Fruit fly (Drosophila melanogaster) whole organism, pupa: ENCODE data around the gene shep.
A peak's percentile ranks its signal among the peaks of the same experiment; 100 is the strongest.

Experiments
- CG13204 ChIP-seq: fragments of 200-800 bp; sonication (Bioruptor generic); optimal IDR thresholded peaks from 2 replicates; lab custom pipeline; 2018; ENCODE audit warnings: missing biosample characterization, mild to moderate bottlenecking, missing genetic modification characterization, moderate library complexity
- CG34367 ChIP-seq: fragments of 200-800 bp; sonication (Bioruptor generic); optimal IDR thresholded peaks from 2 replicates; lab custom pipeline; 2018; ENCODE audit warnings: missing biosample characterization, mild to moderate bottlenecking, missing genetic modification characterization
- D1 ChIP-seq: fragments of 200-800 bp; sonication (Bioruptor generic); optimal IDR thresholded peaks from 2 replicates; lab custom pipeline; 2018; ENCODE audit warnings: missing biosample characterization, mild to moderate bottlenecking, missing genetic modification characterization, moderate library complexity
- EcR ChIP-seq: fragments of 200-800 bp; sonication (Bioruptor generic); optimal IDR thresholded peaks from 3 replicates; lab custom pipeline; 2019; ENCODE audit warnings: missing biosample characterization, missing genetic modification characterization, mild to moderate bottlenecking, moderate library complexity, missing genetic modification reagents
- Ets98B ChIP-seq: fragments of 200-800 bp; sonication (Bioruptor generic); IDR thresholded peaks from 2 replicates; pipeline ENCODE4 v1.3.6; 2022; ENCODE audit warnings: missing biosample characterization, missing genetic modification characterization
- Pif1B ChIP-seq: fragments of 200-800 bp; sonication (Bioruptor generic); optimal IDR thresholded peaks from 3 replicates; lab custom pipeline; 2016; ENCODE audit warnings: missing biosample characterization, missing genetic modification characterization

dm6 chr3L:5246747-5247454 lies 30.8 kb downstream of the shep start:
- TF ChIP-seq Ets98B (peak; percentile 57), CG13204 (no peak), CG34367 (tag; lab: Kevin White, UChicago) (no peak), Pif1B (GFP tag; lab: Kevin White, UChicago) (no peak), D1 (tag; lab: Kevin White, UChicago) (no peak), EcR (GFP tag; lab: Kevin White, UChicago) (no peak)
